Worm (Caenorhabditis elegans) whole organism, L4/young adult: ENCODE results near the gene F39F10.2.

ENCODE experiments used
- W03F9.2 ChIP-seq: fragments of 150-350 bp; optimal IDR thresholded peaks from 2 replicates; lab custom pipeline; 2014; ENCODE audit warnings: missing biosample characterization, missing genetic modification characterization
- dao-5 ChIP-seq: sonication (generic microtip); optimal IDR thresholded peaks from 2 replicates; lab custom pipeline; 2016; ENCODE audit warnings: missing genotype, missing genetic modification characterization, moderate library complexity, missing compliant biosample characterization

ce11 chrX:16921533-16921932, 26.9 kb downstream of the F39F10.2 start, which contains the start of gene fbxb-114:
- TF ChIP-seq W03F9.2 (tag; lab: Kevin White, UChicago) (no peak), dao-5 (tag; lab: Kevin White, UChicago) (no peak)
